Worm (Caenorhabditis elegans): Measurements from ENCODE around the gene wdr-46.

The wdr-46 gene

DNA sequence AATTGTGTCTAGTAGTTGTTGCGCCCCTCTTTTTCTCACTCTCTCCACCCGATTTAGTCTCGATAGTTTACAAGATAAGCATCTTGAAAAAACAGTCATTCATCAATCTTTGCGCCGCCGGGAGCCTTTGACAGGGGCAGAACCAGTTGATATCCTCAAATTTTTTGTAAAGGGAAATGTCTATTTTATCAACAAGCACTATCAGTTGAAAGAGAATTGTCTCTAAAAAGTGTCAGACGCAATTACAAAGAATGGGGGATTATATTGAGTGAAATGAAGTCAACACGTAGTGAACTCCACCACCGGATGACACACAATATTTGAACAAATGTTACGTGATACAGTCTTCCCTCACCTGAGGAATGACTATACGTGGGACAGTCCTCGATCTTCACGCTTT lies 37.9 kb upstream of the wdr-46 start:
- no peak for TF ChIP-seq C38D4.7 (GFP tag; optimal IDR thresholded peaks at IDR 0.05)
- TF ChIP-seq che-1 (tag; optimal IDR thresholded peaks at IDR 0.05), result no peak
- no peak for TF ChIP-seq fkh-6 (tag; optimal IDR thresholded peaks at IDR 0.05)
- TF ChIP-seq nhr-232 (tag; optimal IDR thresholded peaks at IDR 0.05), result no peak
- TF ChIP-seq odd-2 (tag; optimal IDR thresholded peaks at IDR 0.05), result no peak
- no peak for TF ChIP-seq tbx-2 (tag; optimal IDR thresholded peaks at IDR 0.05)

- no peak for TF ChIP-seq elt-4 (tag; optimal IDR thresholded peaks at IDR 0.05)
These were observed 37.3 kb upstream of the wdr-46 start for ce11 chrIV:12334708-12335107.

DNA sequence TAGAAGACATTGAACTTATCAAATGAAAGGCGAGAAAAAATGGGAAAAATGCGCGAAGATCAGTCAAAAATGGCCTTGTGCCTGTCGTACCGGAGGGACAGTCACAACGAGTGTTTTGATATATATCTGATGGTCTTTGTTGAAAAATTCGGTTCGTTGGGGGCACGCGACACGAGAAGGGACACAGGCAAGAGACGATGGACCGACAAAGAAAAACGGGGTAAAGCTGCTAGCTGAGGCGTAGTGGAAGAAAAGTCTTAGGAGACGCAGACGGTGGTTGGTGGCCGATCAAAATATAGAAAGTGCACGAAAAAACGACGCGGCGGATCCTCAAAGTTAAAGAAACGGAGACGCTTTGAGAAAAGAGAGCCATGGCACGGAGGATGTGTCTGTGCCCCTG lies 36.8 kb upstream of the wdr-46 start:
- TF ChIP-seq ceh-2 (tag; optimal IDR thresholded peaks at IDR 0.05) (no peak), nfya-1 (tag; optimal IDR thresholded peaks at IDR 0.05) (peak; percentile 30), tbx-2 (tag; optimal IDR thresholded peaks at IDR 0.05) (peak; percentile 21), rnt-1 (tag; optimal IDR thresholded peaks at IDR 0.05) (peak; percentile 30), unc-86 (tag; optimal IDR thresholded peaks at IDR 0.05) (no peak), pros-1 (tag; optimal IDR thresholded peaks at IDR 0.05) (no peak), ceh-18 (tag; optimal IDR thresholded peaks at IDR 0.05) (peak; percentile 36)

DNA sequence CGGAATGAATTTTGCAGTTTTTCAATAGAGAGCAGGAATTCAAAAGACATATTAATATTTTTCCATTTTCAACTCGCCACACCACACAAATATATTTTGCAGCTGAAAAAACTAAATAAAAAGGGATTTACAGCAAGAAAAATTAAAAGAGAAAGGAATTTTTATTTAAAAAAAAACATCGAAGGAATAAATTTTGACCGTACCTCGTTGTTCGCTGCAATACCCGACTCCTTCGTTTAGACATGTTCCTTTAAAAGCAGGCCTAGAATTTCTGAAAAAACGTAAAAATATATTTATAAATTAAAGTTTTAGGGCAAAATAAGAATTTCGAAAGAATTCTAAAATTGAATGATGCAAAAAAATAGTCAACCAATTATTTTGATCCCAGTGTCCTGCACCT lies 36.3 kb upstream of the wdr-46 start, which contains the start of gene F19B6.1:
Gene F19B6.1 (minus strand): TSS at position 278 of the 400 bp plus-strand sequence.
- TF ChIP-seq ref-2 (tag; optimal IDR thresholded peaks at IDR 0.05), result no peak
- no peak for TF ChIP-seq pha-2 (tag; optimal IDR thresholded peaks at IDR 0.05)
- TF ChIP-seq nhr-232 (tag; optimal IDR thresholded peaks at IDR 0.05), result no peak
- no peak for TF ChIP-seq ceh-48 (tag; optimal IDR thresholded peaks at IDR 0.05)
- no peak for TF ChIP-seq dve-1 (tag; optimal IDR thresholded peaks at IDR 0.05)
- TF ChIP-seq pha-4 (tag; optimal IDR thresholded peaks at IDR 0.05), result no peak
- TF ChIP-seq unc-3 (GFP tag; conservative IDR thresholded peaks at IDR 0.05), result no peak
- TF ChIP-seq unc-3 (tag; optimal IDR thresholded peaks at IDR 0.05), result no peak
- no peak for TF ChIP-seq ceh-18 (tag; optimal IDR thresholded peaks at IDR 0.05)
- no peak for TF ChIP-seq ztf-16 (tag; optimal IDR thresholded peaks at IDR 0.05)
- no peak for TF ChIP-seq sox-4 (tag; optimal IDR thresholded peaks at IDR 0.05)
- no peak for TF ChIP-seq hlh-30 (tag; optimal IDR thresholded peaks at IDR 0.05; ENCODE audit: insufficient read depth)

DNA sequence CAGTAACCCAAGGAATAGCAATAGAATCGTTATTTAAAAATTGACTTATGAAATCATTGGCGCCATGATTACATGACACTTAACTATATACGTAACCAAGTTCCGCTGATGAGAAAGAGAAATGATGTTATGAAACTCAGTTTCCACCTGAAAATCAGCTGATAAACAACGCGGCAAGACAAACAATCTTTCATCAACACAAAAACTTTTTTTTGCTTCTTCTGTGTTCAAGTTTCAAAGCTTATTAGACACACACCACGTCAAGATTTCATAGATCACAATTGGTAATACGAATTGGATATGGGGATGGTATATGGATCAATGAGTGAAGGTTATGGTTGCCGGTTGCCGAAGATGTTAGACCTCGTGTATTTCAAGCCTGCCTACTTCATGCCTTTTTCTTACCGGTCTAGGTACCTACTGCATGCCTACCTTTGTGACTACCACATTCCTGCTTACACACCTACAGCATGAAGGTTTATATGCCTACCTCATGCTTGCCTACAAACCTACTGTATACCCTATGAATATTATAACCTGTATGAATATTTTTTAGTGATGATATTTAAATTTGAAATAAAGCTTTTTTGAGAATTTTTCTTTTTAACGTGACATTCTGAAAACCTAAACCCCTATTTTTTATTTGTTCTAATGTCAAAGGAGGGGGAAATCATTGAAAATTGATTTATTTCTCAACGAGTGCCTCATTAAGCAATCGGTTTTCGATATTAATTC lies 35.0 kb upstream of the wdr-46 start, which contains the start of the genes F19B6.10 and wht-5:
Gene F19B6.10 (plus strand): TSS at position 301 of the 735 bp plus-strand sequence.
Gene wht-5 (plus strand): TSS at position 685 of the 735 bp plus-strand sequence.
- TF ChIP-seq dve-1 (tag; optimal IDR thresholded peaks at IDR 0.05) (no peak), elt-4 (tag; optimal IDR thresholded peaks at IDR 0.05) (no peak), gmeb-2 (tag; optimal IDR thresholded peaks at IDR 0.05) (no peak), unc-3 (GFP tag; conservative IDR thresholded peaks at IDR 0.05) (no peak), unc-3 (tag; optimal IDR thresholded peaks at IDR 0.05) (no peak), ceh-2 (tag; optimal IDR thresholded peaks at IDR 0.05) (no peak), ahr-1 (tag; optimal IDR thresholded peaks at IDR 0.05) (no peak)

ce11 chrIV:12340885-12341284 lies 31.2 kb upstream of the wdr-46 start:
- no peak for TF ChIP-seq nhr-232 (tag; optimal IDR thresholded peaks at IDR 0.05)
- TF ChIP-seq F13H6.1 (tag; optimal IDR thresholded peaks at IDR 0.05), result no peak
- no peak for TF ChIP-seq ceh-24 (tag; optimal IDR thresholded peaks at IDR 0.05)
- TF ChIP-seq tbx-2 (tag; optimal IDR thresholded peaks at IDR 0.05), result no peak
- no peak for TF ChIP-seq ref-2 (tag; optimal IDR thresholded peaks at IDR 0.05)
- no peak for TF ChIP-seq ceh-19 (GFP tag; optimal IDR thresholded peaks at IDR 0.05)
- no peak for TF ChIP-seq ama-1 (optimal IDR thresholded peaks at IDR 0.05)
- TF ChIP-seq ceh-22 (tag; optimal IDR thresholded peaks at IDR 0.05), result no peak
- no peak for TF ChIP-seq sdc-2 (tag; optimal IDR thresholded peaks at IDR 0.05)
- TF ChIP-seq madf-2 (tag; optimal IDR thresholded peaks at IDR 0.05), result no peak
